Worm (Caenorhabditis elegans) whole organism, midembryonic: ENCODE results near the gene K10C2.8.

Source experiments
- T22C8.4 ChIP-seq: fragments of 200-800 bp; sonication (Bioruptor generic); IDR thresholded peaks from 2 replicates; pipeline ENCODE4 v1.3.6; 2022; ENCODE audit warnings: missing genetic modification characterization, missing compliant biosample characterization
- cog-1 ChIP-seq: sonication (generic microtip); optimal IDR thresholded peaks from 2 replicates; lab custom pipeline; 2016; ENCODE audit warnings: missing genetic modification characterization, missing compliant biosample characterization
- flt-1 ChIP-seq: fragments of 200-800 bp; sonication (Bioruptor generic); IDR thresholded peaks from 2 replicates; pipeline ENCODE4 v1.3.6; 2022; ENCODE audit warnings: missing genetic modification characterization, missing compliant biosample characterization
- klf-2 ChIP-seq: fragments of 200-800 bp; sonication (Bioruptor generic); conservative IDR thresholded peaks from 2 replicates; pipeline ENCODE4 v1.3.6; 2022; ENCODE audit warnings: missing genetic modification reagents, missing genetic modification characterization, missing compliant biosample characterization
- med-1 ChIP-seq: sonication (generic microtip); optimal IDR thresholded peaks from 2 replicates; lab custom pipeline; 2017; ENCODE audit warnings: missing genetic modification characterization, mild to moderate bottlenecking, missing compliant biosample characterization, antibody characterized with exemption, missing genetic modification reagents; ENCODE audit not compliant: insufficient read depth
- ref-1 ChIP-seq: fragments of 200-800 bp; sonication (Bioruptor generic); conservative IDR thresholded peaks from 2 replicates; pipeline ENCODE4 v1.3.6; 2022; ENCODE audit warnings: missing genetic modification reagents, missing genetic modification characterization, missing compliant biosample characterization
- tab-1 ChIP-seq: fragments of 200-800 bp; sonication (Bioruptor generic); IDR thresholded peaks from 2 replicates; pipeline ENCODE4 v1.3.6; 2022; ENCODE audit warnings: missing genetic modification characterization, missing compliant biosample characterization
- ztf-23 ChIP-seq: fragments of 200-800 bp; sonication (Bioruptor generic); IDR thresholded peaks from 2 replicates; pipeline ENCODE4 v1.3.6; 2022; ENCODE audit warnings: missing genetic modification reagents, missing genetic modification characterization, missing compliant biosample characterization
- ztf-29 ChIP-seq: fragments of 200-800 bp; sonication (Bioruptor generic); IDR thresholded peaks from 2 replicates; pipeline ENCODE4 v1.3.6; 2022; ENCODE audit warnings: missing genetic modification reagents, missing genetic modification characterization, missing compliant biosample characterization

The K10C2.8 gene

DNA sequence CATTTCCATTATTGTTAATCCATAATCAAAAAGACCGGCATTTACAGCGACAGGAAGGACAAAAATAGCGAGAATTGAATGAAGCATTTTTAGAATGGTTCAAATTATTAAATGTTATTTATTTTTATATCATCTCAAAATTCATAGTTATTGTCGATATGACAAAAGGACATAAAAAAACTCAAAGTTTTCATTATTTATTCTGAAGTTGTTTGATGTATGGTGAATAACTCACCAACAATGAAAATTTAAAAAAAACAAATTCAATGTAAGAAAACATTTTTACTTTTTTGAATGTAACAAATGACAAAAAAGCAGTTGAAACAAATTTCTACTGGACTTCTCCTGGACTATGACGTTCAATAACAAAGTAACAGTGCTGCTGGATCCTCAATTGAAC, 3.0 kb upstream of the K10C2.8 start, which contains the start of gene K10C2.14:
K10C2.14 (minus strand) TSS at position 101 of the 400 bp plus-strand sequence.
- TF ChIP-seq med-1 (GFP tag; lab: Kevin White, UChicago) (no peak), ztf-23 (GFP tag; lab: Robert Waterston, UW) (no peak), cog-1 (tag; lab: Kevin White, UChicago) (no peak), T22C8.4 (GFP tag; lab: Robert Waterston, UW) (no peak), tab-1 (GFP tag; lab: Robert Waterston, UW) (no peak), flt-1 (GFP tag; lab: Robert Waterston, UW) (no peak), ref-1 (GFP tag; lab: Robert Waterston, UW) (no peak), ztf-29 (GFP tag; lab: Robert Waterston, UW) (no peak), klf-2 (no peak)

DNA sequence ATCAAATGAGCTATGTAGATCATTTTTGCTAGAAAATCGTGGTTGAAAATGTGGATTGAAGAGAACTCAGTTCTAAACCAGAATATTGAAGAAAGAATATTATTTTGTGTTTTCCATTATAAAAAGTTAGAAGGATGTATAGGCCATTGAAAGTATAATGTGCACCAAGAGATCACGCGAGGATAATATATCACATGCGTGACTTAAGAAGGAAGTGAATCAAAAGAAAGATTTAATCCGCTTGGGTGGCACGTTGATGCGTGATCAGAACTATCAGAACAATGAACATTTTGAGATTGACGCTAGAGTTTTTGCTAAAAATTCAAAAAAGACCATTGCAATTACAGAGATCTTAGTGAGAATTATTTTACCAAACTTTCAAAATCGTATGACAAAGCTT, 1.6 kb downstream of the K10C2.8 start:
- TF ChIP-seq ztf-29 (GFP tag; lab: Robert Waterston, UW) (no peak), med-1 (GFP tag; lab: Kevin White, UChicago) (no peak), flt-1 (GFP tag; lab: Robert Waterston, UW) (no peak), T22C8.4 (GFP tag; lab: Robert Waterston, UW) (no peak), ztf-23 (GFP tag; lab: Robert Waterston, UW) (no peak), tab-1 (GFP tag; lab: Robert Waterston, UW) (no peak), cog-1 (tag; lab: Kevin White, UChicago) (no peak), ref-1 (GFP tag; lab: Robert Waterston, UW) (no peak), klf-2 (no peak)

DNA sequence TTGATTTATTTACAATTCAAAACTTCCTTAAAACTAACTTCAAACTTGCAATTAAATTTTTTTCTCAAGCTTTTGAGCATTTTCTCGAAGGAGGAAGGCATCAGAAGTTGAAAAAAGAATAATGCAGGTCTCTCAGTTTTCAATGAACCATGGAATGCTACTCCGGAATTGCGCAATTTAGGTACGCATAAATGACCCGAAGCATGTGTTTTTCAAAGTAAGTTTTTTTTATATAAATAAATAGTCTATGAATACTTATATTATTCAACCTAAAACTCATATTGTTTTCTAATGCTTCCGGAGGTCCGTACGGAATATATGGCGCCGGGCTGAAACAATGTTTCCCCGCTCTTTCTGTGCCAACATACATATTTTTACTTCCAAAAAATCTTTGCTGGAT, 3.8 kb downstream of the K10C2.8 start, which contains the start of gene K10C2.2:
K10C2.2 (minus strand) TSS at position 101 of the 400 bp plus-strand sequence.
- no peak for TF ChIP-seq tab-1 (GFP tag; lab: Robert Waterston, UW)
- no peak for TF ChIP-seq klf-2
- no peak for TF ChIP-seq ztf-29 (GFP tag; lab: Robert Waterston, UW)
- TF ChIP-seq ztf-23 (GFP tag; lab: Robert Waterston, UW), result no peak
- no peak for TF ChIP-seq med-1 (GFP tag; lab: Kevin White, UChicago)
- TF ChIP-seq flt-1 (GFP tag; lab: Robert Waterston, UW), result no peak
- TF ChIP-seq T22C8.4 (GFP tag; lab: Robert Waterston, UW), result no peak
- no peak for TF ChIP-seq ref-1 (GFP tag; lab: Robert Waterston, UW)

- no peak for TF ChIP-seq ref-1 (GFP tag; lab: Robert Waterston, UW)
- no peak for TF ChIP-seq med-1 (GFP tag; lab: Kevin White, UChicago)
- no peak for TF ChIP-seq cog-1 (tag; lab: Kevin White, UChicago)
- TF ChIP-seq flt-1 (GFP tag; lab: Robert Waterston, UW), result no peak
- no peak for TF ChIP-seq T22C8.4 (GFP tag; lab: Robert Waterston, UW)
- TF ChIP-seq ztf-29 (GFP tag; lab: Robert Waterston, UW), result no peak
- no peak for TF ChIP-seq klf-2
- TF ChIP-seq ztf-23 (GFP tag; lab: Robert Waterston, UW), result no peak
- no peak for TF ChIP-seq tab-1 (GFP tag; lab: Robert Waterston, UW)
Observed at ce11 chrX:6430510-6430909, 6.9 kb downstream of the K10C2.8 start, which contains the start of gene ctsa-2. ctsa-2 (minus strand) TSS chrX:6430610.

ce11 chrX:6429552-6429951, 7.9 kb downstream of the K10C2.8 start:
- TF ChIP-seq med-1 (GFP tag; lab: Kevin White, UChicago) (no peak), ztf-29 (GFP tag; lab: Robert Waterston, UW) (no peak), T22C8.4 (GFP tag; lab: Robert Waterston, UW) (no peak), ztf-23 (GFP tag; lab: Robert Waterston, UW) (no peak), flt-1 (GFP tag; lab: Robert Waterston, UW) (no peak)

ce11 chrX:6427147-6427546, 10.3 kb downstream of the K10C2.8 start:
- TF ChIP-seq med-1 (GFP tag; lab: Kevin White, UChicago) (no peak), T22C8.4 (GFP tag; lab: Robert Waterston, UW) (no peak), cog-1 (tag; lab: Kevin White, UChicago) (no peak), ref-1 (GFP tag; lab: Robert Waterston, UW) (no peak), ztf-23 (GFP tag; lab: Robert Waterston, UW) (no peak), ztf-29 (GFP tag; lab: Robert Waterston, UW) (no peak), tab-1 (GFP tag; lab: Robert Waterston, UW) (no peak), klf-2 (no peak), flt-1 (GFP tag; lab: Robert Waterston, UW) (no peak)

DNA sequence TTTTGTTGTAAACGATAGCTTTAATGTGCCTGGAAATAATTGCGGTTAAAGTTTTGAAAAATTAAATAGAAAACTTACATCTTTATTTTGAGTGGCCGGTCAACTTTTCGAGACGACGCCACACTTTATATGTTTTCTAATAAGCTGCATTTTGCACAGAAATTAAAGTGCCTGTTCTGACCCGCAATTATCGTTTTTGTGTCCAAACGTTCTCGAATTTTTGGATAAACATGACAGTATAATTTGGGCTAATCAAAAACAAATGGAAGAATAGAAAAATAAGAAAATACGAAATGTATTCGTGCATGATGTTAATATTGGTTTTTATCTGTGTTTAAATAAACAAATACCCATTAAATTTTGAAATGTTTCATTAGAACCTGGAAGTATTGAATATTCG, 16.8 kb downstream of the K10C2.8 start, which contains the start of gene K10C2.12:
K10C2.12 (minus strand) TSS at position 101 of the 400 bp plus-strand sequence.
- TF ChIP-seq klf-2 (no peak), flt-1 (GFP tag; lab: Robert Waterston, UW) (no peak), ztf-29 (GFP tag; lab: Robert Waterston, UW) (no peak), ztf-23 (GFP tag; lab: Robert Waterston, UW) (no peak), med-1 (GFP tag; lab: Kevin White, UChicago) (no peak), ref-1 (GFP tag; lab: Robert Waterston, UW) (no peak), T22C8.4 (GFP tag; lab: Robert Waterston, UW) (no peak), tab-1 (GFP tag; lab: Robert Waterston, UW) (no peak), cog-1 (tag; lab: Kevin White, UChicago) (no peak)

DNA sequence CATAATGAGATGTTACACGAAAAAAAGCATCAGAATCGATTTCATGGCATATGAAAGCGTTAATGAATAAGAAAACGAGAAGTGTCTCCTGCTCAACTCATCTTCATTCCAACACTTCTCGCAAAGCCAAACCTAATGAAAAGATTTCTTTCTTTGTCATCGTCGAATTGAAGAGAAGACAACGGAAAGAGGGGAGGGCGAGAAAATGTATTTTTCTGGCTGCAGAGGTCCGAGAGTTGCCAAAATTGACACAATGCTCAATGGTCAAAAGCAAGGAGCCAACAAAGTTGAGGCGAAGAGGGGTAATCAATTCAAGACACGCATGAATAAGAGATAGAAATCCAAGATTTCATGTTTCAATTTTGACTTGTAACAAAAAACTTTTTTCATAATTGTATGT, 18.3 kb downstream of the K10C2.8 start:
- TF ChIP-seq flt-1 (GFP tag; lab: Robert Waterston, UW) (no peak), med-1 (GFP tag; lab: Kevin White, UChicago) (no peak), klf-2 (no peak), ztf-23 (GFP tag; lab: Robert Waterston, UW) (no peak), cog-1 (tag; lab: Kevin White, UChicago) (no peak)

DNA sequence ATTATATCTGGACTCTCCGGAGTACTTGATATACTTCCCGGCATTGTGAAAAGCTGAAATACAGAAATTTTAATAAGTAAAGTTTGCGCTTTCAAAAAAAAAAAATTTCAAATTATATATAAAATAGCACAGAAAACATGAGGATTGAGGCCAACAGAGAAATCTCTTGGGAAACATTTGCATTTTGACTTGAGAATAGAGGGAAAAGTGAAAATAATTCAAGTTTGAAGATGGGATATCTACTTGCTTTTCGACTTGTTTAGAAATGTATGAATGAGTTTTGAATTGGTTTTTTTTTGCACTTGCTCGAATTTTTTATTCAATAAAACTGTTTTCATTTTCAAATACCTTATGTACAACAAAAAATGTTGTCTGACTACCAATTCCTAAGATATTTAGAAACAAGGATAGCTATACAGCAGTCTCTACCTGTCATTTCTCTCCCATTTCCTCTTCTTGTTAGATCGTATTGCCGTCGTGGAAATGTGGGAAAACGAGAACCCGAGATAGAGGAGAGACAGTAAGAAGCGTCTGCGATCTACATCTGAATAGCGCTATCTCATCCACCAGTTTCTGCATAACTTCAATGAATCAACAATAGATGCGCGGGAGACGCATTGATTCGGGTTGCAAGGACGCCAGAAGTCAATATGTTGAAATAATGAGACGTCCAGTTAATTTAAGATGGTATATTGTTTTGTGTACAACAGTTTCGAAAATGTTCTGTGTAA, 20.9 kb downstream of the K10C2.8 start, which contains the start of gene T22E5.6:
T22E5.6 (minus strand) TSS at position 51 of the 731 bp plus-strand sequence.
- TF ChIP-seq tab-1 (GFP tag; lab: Robert Waterston, UW) (no peak), ref-1 (GFP tag; lab: Robert Waterston, UW) (no peak), klf-2 (no peak), ztf-23 (GFP tag; lab: Robert Waterston, UW) (no peak), flt-1 (GFP tag; lab: Robert Waterston, UW) (no peak), med-1 (GFP tag; lab: Kevin White, UChicago) (no peak), ztf-29 (GFP tag; lab: Robert Waterston, UW) (no peak)
